Fruit fly (Drosophila melanogaster) whole organism, prepupa: ENCODE measurements around the gene CG15546.

ENCODE experiments used
- CG10669 ChIP-seq: fragments of 200-800 bp; sonication (Bioruptor generic); optimal IDR thresholded peaks from 3 replicates; lab custom pipeline; 2018; ENCODE audit warnings: missing biosample characterization, mild to moderate bottlenecking, missing genetic modification characterization, moderate library complexity
- CG11902 ChIP-seq: fragments of 200-800 bp; sonication (Bioruptor generic); optimal IDR thresholded peaks from 3 replicates; lab custom pipeline; 2016; ENCODE audit warnings: missing biosample characterization, missing genetic modification characterization
- CG15336 ChIP-seq: fragments of 200-800 bp; sonication (Bioruptor generic); IDR thresholded peaks from 2 replicates; pipeline ENCODE4 v1.3.6; 2022; ENCODE audit warnings: missing biosample characterization, missing genetic modification characterization
- CG34406 ChIP-seq: fragments of 200-800 bp; sonication (Bioruptor generic); optimal IDR thresholded peaks from 3 replicates; lab custom pipeline; 2016; ENCODE audit warnings: missing biosample characterization, missing genetic modification characterization
- CG6276 ChIP-seq: fragments of 200-800 bp; sonication (Bioruptor generic); optimal IDR thresholded peaks from 2 replicates; lab custom pipeline; 2017; ENCODE audit warnings: missing biosample characterization, mild to moderate bottlenecking, missing genetic modification characterization
- CG6792 ChIP-seq: fragments of 200-800 bp; sonication (Bioruptor generic); optimal IDR thresholded peaks from 3 replicates; lab custom pipeline; 2016; ENCODE audit warnings: missing biosample characterization, missing genetic modification characterization
- CG8632 ChIP-seq: fragments of 200-800 bp; sonication (Bioruptor generic); optimal IDR thresholded peaks from 3 replicates; lab custom pipeline; 2016; ENCODE audit warnings: missing biosample characterization, missing genetic modification characterization
- Ets21C ChIP-seq: fragments of 200-800 bp; sonication (Bioruptor generic); optimal IDR thresholded peaks from 3 replicates; lab custom pipeline; 2016; ENCODE audit warnings: missing biosample characterization, missing genetic modification characterization
- dac ChIP-seq: fragments of 200-800 bp; sonication (Bioruptor generic); optimal IDR thresholded peaks from 2 replicates; lab custom pipeline; 2017; ENCODE audit warnings: missing biosample characterization, mild to moderate bottlenecking, missing genetic modification characterization
- fd85E ChIP-seq: fragments of 200-800 bp; sonication (Bioruptor generic); optimal IDR thresholded peaks from 3 replicates; lab custom pipeline; 2016; ENCODE audit warnings: missing biosample characterization, missing genetic modification characterization
- pdm3 ChIP-seq: fragments of 200-800 bp; sonication (Bioruptor generic); optimal IDR thresholded peaks from 3 replicates; lab custom pipeline; 2016; ENCODE audit warnings: missing biosample characterization, missing genetic modification characterization

dm6 chr3R:30880894-30881293 is 4.9 kb upstream of the CG15546 start, which contains the start of gene CG12071:
- TF ChIP-seq CG6792 (GFP tag; lab: Kevin White, UChicago) (no peak), pdm3 (GFP tag; lab: Kevin White, UChicago) (no peak), CG6276 (GFP tag; lab: Kevin White, UChicago) (no peak), CG10669 (GFP tag; lab: Kevin White, UChicago) (no peak), CG15336 (no peak), Ets21C (GFP tag; lab: Kevin White, UChicago) (no peak), dac (no peak), fd85E (no peak), CG34406 (GFP tag; lab: Kevin White, UChicago) (no peak), CG11902 (GFP tag; lab: Kevin White, UChicago) (no peak), CG8632 (no peak)
